Fruit fly (Drosophila melanogaster) whole organism, prepupa: Measurements from ENCODE around the gene Nlp.
A peak's percentile ranks its signal among the peaks of the same experiment; 100 is the strongest.

Source experiments
- CG10631 ChIP-seq: fragments of 200-800 bp; sonication (Bioruptor generic); optimal IDR thresholded peaks from 2 replicates; lab custom pipeline; 2016; ENCODE audit warnings: missing biosample characterization, missing genetic modification characterization
- CG10669 ChIP-seq: fragments of 200-800 bp; sonication (Bioruptor generic); optimal IDR thresholded peaks from 3 replicates; lab custom pipeline; 2018; ENCODE audit warnings: missing biosample characterization, mild to moderate bottlenecking, missing genetic modification characterization, moderate library complexity
- CG11294 ChIP-seq: fragments of 200-800 bp; sonication (Bioruptor generic); IDR thresholded peaks from 2 replicates; pipeline ENCODE4 v1.3.6; 2022; ENCODE audit warnings: missing biosample characterization, missing genetic modification characterization
- CG11762 ChIP-seq: fragments of 200-800 bp; sonication (Bioruptor generic); optimal IDR thresholded peaks from 3 replicates; lab custom pipeline; 2016; ENCODE audit warnings: missing biosample characterization, missing genetic modification characterization; ENCODE audit not compliant: insufficient read depth
- CG11902 ChIP-seq: fragments of 200-800 bp; sonication (Bioruptor generic); optimal IDR thresholded peaks from 3 replicates; lab custom pipeline; 2016; ENCODE audit warnings: missing biosample characterization, missing genetic modification characterization
- CG15336 ChIP-seq: fragments of 200-800 bp; sonication (Bioruptor generic); IDR thresholded peaks from 2 replicates; pipeline ENCODE4 v1.3.6; 2022; ENCODE audit warnings: missing biosample characterization, missing genetic modification characterization
- CG1621 ChIP-seq: fragments of 200-800 bp; sonication (Bioruptor generic); optimal IDR thresholded peaks from 3 replicates; lab custom pipeline; 2018; ENCODE audit warnings: missing biosample characterization, mild to moderate bottlenecking, missing genetic modification characterization
- CG16779 ChIP-seq: fragments of 200-800 bp; sonication (Bioruptor generic); optimal IDR thresholded peaks from 3 replicates; lab custom pipeline; 2017; ENCODE audit warnings: missing biosample characterization, mild to moderate bottlenecking, missing genetic modification characterization
- CG3032 ChIP-seq: fragments of 200-800 bp; optimal IDR thresholded peaks from 2 replicates; lab custom pipeline; 2019; ENCODE audit warnings: missing biosample characterization, mild to moderate bottlenecking, missing genetic modification characterization, moderate library complexity
- CG31627 ChIP-seq: fragments of 200-800 bp; sonication (Bioruptor generic); optimal IDR thresholded peaks from 3 replicates; lab custom pipeline; 2016; ENCODE audit warnings: missing biosample characterization, missing genetic modification characterization
- CG32006 ChIP-seq: fragments of 200-800 bp; sonication (Bioruptor generic); optimal IDR thresholded peaks from 3 replicates; lab custom pipeline; 2017; ENCODE audit warnings: missing biosample characterization, mild to moderate bottlenecking, missing genetic modification characterization
- CG34406 ChIP-seq: fragments of 200-800 bp; sonication (Bioruptor generic); optimal IDR thresholded peaks from 3 replicates; lab custom pipeline; 2016; ENCODE audit warnings: missing biosample characterization, missing genetic modification characterization
- CG3919 ChIP-seq: fragments of 200-800 bp; sonication (Bioruptor generic); optimal IDR thresholded peaks from 3 replicates; lab custom pipeline; 2016; ENCODE audit warnings: missing biosample characterization, missing genetic modification characterization
- CG6163 ChIP-seq: fragments of 200-800 bp; sonication (Bioruptor generic); IDR thresholded peaks from 3 replicates; pipeline ENCODE4 v1.3.6; 2022; ENCODE audit warnings: missing biosample characterization, missing genetic modification characterization
- CG6792 ChIP-seq: fragments of 200-800 bp; sonication (Bioruptor generic); optimal IDR thresholded peaks from 3 replicates; lab custom pipeline; 2016; ENCODE audit warnings: missing biosample characterization, missing genetic modification characterization
- CG6808 ChIP-seq: fragments of 200-800 bp; sonication (Bioruptor generic); optimal IDR thresholded peaks from 3 replicates; lab custom pipeline; 2017; ENCODE audit warnings: missing biosample characterization, missing genetic modification characterization, mild to moderate bottlenecking, moderate library complexity, missing genetic modification reagents
- CG6854 ChIP-seq: fragments of 200-800 bp; sonication (Bioruptor generic); optimal IDR thresholded peaks from 2 replicates; lab custom pipeline; 2017; ENCODE audit warnings: missing biosample characterization, mild to moderate bottlenecking, missing genetic modification characterization
- CG7368 ChIP-seq: fragments of 200-800 bp; sonication (Bioruptor generic); optimal IDR thresholded peaks from 3 replicates; lab custom pipeline; 2016; ENCODE audit warnings: missing biosample characterization, missing genetic modification characterization
- CG8119 ChIP-seq: fragments of 200-800 bp; sonication (Bioruptor generic); IDR thresholded peaks from 3 replicates; pipeline ENCODE4 v1.3.6; 2022; ENCODE audit warnings: missing biosample characterization, missing genetic modification characterization
- CG8319 ChIP-seq: fragments of 200-800 bp; sonication (Bioruptor generic); optimal IDR thresholded peaks from 3 replicates; lab custom pipeline; 2016; ENCODE audit warnings: missing biosample characterization, missing genetic modification characterization
- CG8632 ChIP-seq: fragments of 200-800 bp; sonication (Bioruptor generic); optimal IDR thresholded peaks from 3 replicates; lab custom pipeline; 2016; ENCODE audit warnings: missing biosample characterization, missing genetic modification characterization
- Eip75B ChIP-seq: fragments of 200-800 bp; sonication (Bioruptor generic); optimal IDR thresholded peaks from 3 replicates; lab custom pipeline; 2016; ENCODE audit warnings: missing biosample characterization, missing genetic modification characterization
- Eip78C ChIP-seq: fragments of 200-800 bp; sonication (Bioruptor generic); peaks from one replicate; lab custom pipeline; 2016; ENCODE audit warnings: missing biosample characterization, missing genetic modification characterization
- Eip93F ChIP-seq: fragments of 200-800 bp; sonication (Bioruptor generic); optimal IDR thresholded peaks from 2 replicates; lab custom pipeline; 2016; ENCODE audit warnings: missing biosample characterization, mild to moderate bottlenecking, missing genetic modification characterization
- Ets96B ChIP-seq: fragments of 200-800 bp; optimal IDR thresholded peaks from 2 replicates; lab custom pipeline; 2019; ENCODE audit warnings: missing biosample characterization, mild to moderate bottlenecking, missing genetic modification characterization, moderate library complexity
- Hr38 ChIP-seq: sonication (Bioruptor generic); optimal IDR thresholded peaks from 2 replicates; lab custom pipeline; 2016; ENCODE audit warnings: missing biosample characterization, missing genetic modification characterization
- Hr39 ChIP-seq: fragments of 200-800 bp; sonication (Bioruptor generic); optimal IDR thresholded peaks from 2 replicates; lab custom pipeline; 2016; ENCODE audit warnings: missing biosample characterization, missing genetic modification characterization
- Hr4 ChIP-seq: fragments of 200-800 bp; sonication (Bioruptor generic); optimal IDR thresholded peaks from 3 replicates; lab custom pipeline; 2016; ENCODE audit warnings: missing biosample characterization, missing genetic modification characterization
- Lpt ChIP-seq: fragments of 200-800 bp; sonication (Bioruptor generic); optimal IDR thresholded peaks from 3 replicates; lab custom pipeline; 2016; ENCODE audit warnings: missing biosample characterization, missing genetic modification characterization
- Met ChIP-seq: fragments of 200-800 bp; sonication (Bioruptor generic); optimal IDR thresholded peaks from 3 replicates; lab custom pipeline; 2016; ENCODE audit warnings: missing biosample characterization, missing genetic modification characterization
- OdsH ChIP-seq: fragments of 200-800 bp; sonication (Bioruptor generic); optimal IDR thresholded peaks from 3 replicates; lab custom pipeline; 2016; ENCODE audit warnings: missing biosample characterization, missing genetic modification characterization
- Smox ChIP-seq: fragments of 200-800 bp; sonication (Bioruptor generic); optimal IDR thresholded peaks from 3 replicates; lab custom pipeline; 2016; ENCODE audit warnings: missing biosample characterization, missing genetic modification characterization
- Sox102F ChIP-seq: fragments of 200-800 bp; sonication (Bioruptor generic); optimal IDR thresholded peaks from 2 replicates; lab custom pipeline; 2016; ENCODE audit warnings: missing biosample characterization, mild to moderate bottlenecking, missing genetic modification characterization
- Sox14 ChIP-seq: fragments of 200-800 bp; sonication (Bioruptor generic); optimal IDR thresholded peaks from 3 replicates; lab custom pipeline; 2016; ENCODE audit warnings: missing biosample characterization, missing genetic modification characterization
- Sox15 ChIP-seq: fragments of 200-800 bp; sonication (Bioruptor generic); optimal IDR thresholded peaks from 3 replicates; lab custom pipeline; 2016; ENCODE audit warnings: missing biosample characterization, missing genetic modification characterization
- achi ChIP-seq: fragments of 200-800 bp; sonication (Bioruptor generic); optimal IDR thresholded peaks from 3 replicates; lab custom pipeline; 2016; ENCODE audit warnings: missing biosample characterization, missing genetic modification characterization
- cyc ChIP-seq: fragments of 200-800 bp; sonication (Bioruptor generic); optimal IDR thresholded peaks from 3 replicates; lab custom pipeline; 2016; ENCODE audit warnings: missing biosample characterization, missing genetic modification characterization
- eg ChIP-seq: fragments of 200-800 bp; sonication (Bioruptor generic); IDR thresholded peaks from 3 replicates; pipeline ENCODE4 v1.3.6; 2022; ENCODE audit warnings: missing biosample characterization, missing genetic modification characterization
- esn ChIP-seq: fragments of 200-800 bp; sonication (Bioruptor generic); optimal IDR thresholded peaks from 2 replicates; lab custom pipeline; 2016; ENCODE audit warnings: missing biosample characterization, mild to moderate bottlenecking, missing genetic modification characterization, moderate library complexity
- fd59A ChIP-seq: fragments of 200-800 bp; sonication (Bioruptor generic); optimal IDR thresholded peaks from 2 replicates; lab custom pipeline; 2017; ENCODE audit warnings: missing biosample characterization, mild to moderate bottlenecking, missing genetic modification characterization, missing genetic modification reagents
- lz ChIP-seq: fragments of 200-800 bp; sonication (Bioruptor generic); optimal IDR thresholded peaks from 3 replicates; lab custom pipeline; 2016; ENCODE audit warnings: missing biosample characterization, missing genetic modification characterization
- net ChIP-seq: fragments of 200-800 bp; sonication (Bioruptor generic); optimal IDR thresholded peaks from 3 replicates; lab custom pipeline; 2016; ENCODE audit warnings: missing biosample characterization, missing genetic modification characterization
- salr ChIP-seq, 2 experiments: fragments of 200-800 bp; sonication (Bioruptor generic); optimal IDR thresholded peaks; 3 replicates each; lab custom pipeline; 2016 to 2018; ENCODE audit warnings: missing biosample characterization in 2 of 2, missing genetic modification characterization in 2 of 2, mild to moderate bottlenecking in 1 of 2
- ss ChIP-seq, 2 experiments: fragments of 200-800 bp; sonication (Bioruptor generic); optimal IDR thresholded peaks; 2 replicates in 1 of 2; 3 replicates in 1 of 2; lab custom pipeline; 2017 to 2018; ENCODE audit warnings: mild to moderate bottlenecking in 2 of 2, missing biosample characterization in 2 of 2, missing genetic modification characterization in 2 of 2, moderate library complexity in 1 of 2
- topi ChIP-seq: fragments of 200-800 bp; sonication (Bioruptor generic); optimal IDR thresholded peaks from 3 replicates; lab custom pipeline; 2016; ENCODE audit warnings: missing biosample characterization, missing genetic modification characterization

Gene Nlp

DNA sequence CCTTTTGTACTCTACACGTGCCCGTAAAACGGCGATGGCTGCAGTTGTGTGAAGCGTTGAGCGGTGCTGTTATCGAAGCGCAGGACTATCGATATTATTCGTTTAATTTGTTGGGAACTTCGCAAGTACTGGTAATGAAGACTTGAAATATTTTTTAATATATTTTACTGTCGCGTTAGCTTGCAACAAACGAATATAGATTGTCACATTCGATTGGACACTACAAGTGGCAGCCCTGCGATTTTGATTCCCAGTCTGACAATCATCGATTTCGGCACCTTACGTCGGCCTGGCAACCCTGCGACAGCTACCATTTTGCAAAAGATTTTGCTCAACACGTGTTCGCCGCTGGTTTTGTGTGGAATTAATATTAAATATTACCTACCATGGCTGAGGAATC is at the start of gene Nlp, which contains the start of gene Nph:
Gene Nlp, plus strand, starts transcription at position 138 of the 400 bp plus-strand sequence.
Gene Nph, minus strand, starts transcription at position 214 of the 400 bp plus-strand sequence.
- peak; percentile 34 for TF ChIP-seq esn (GFP tag; lab: Kevin White, UChicago)
- TF ChIP-seq topi (GFP tag; lab: Kevin White, UChicago), result peak; percentile 12
- TF ChIP-seq CG1621, result peak; percentile 63
- TF ChIP-seq lz (GFP tag; lab: Kevin White, UChicago), result peak; percentile 22
- TF ChIP-seq OdsH, result no peak
- peak; percentile 20 for TF ChIP-seq CG3919 (GFP tag; lab: Kevin White, UChicago)
- TF ChIP-seq CG11902, result no peak
- TF ChIP-seq cyc (GFP tag; lab: Kevin White, UChicago), result peak; percentile 17
- no peak for TF ChIP-seq Smox (GFP tag; lab: Kevin White, UChicago)
- peak; percentile 13 for TF ChIP-seq CG31627 (GFP tag; lab: Kevin White, UChicago)
- peak; percentile 4 for TF ChIP-seq CG3032 (tag; lab: Kevin White, UChicago)
- peak; percentile 62 for TF ChIP-seq Sox14 (GFP tag; lab: Kevin White, UChicago)
- TF ChIP-seq Eip78C (GFP tag; lab: Kevin White, UChicago), result peak; percentile 44
- TF ChIP-seq Hr39 (GFP tag; lab: Kevin White, UChicago), result peak; percentile 27

DNA sequence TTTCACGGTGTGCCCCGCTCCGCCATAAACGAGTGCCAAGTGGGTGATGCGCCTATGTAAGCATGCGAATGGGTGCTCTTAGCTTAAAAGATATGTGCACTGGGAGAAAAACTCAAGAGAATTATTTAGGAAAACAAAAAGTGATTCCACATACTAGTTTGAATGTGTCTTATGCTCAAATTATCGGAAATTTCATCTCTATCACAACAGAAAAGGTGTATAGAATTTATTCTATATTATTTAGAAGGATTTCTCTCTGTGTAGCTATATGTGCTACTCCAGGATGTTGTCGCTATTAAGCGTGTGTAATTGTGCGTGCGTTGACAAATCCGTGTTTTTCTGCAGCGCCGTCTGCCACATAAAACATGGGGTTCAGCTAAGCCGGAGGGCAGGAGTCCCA is 45.3 kb upstream of the Nlp start:
- TF ChIP-seq ss (GFP tag; optimal IDR thresholded peaks at IDR 0.05; lab: Kevin White, UChicago) (peak in 1 of 2 experiments; percentile 1), CG10631 (no peak), Eip93F (GFP tag; lab: Kevin White, UChicago) (no peak), OdsH (no peak), cyc (GFP tag; lab: Kevin White, UChicago) (no peak), CG3919 (GFP tag; lab: Kevin White, UChicago) (no peak), Hr38 (GFP tag; lab: Kevin White, UChicago) (no peak), Sox15 (GFP tag; lab: Kevin White, UChicago) (no peak), salr (GFP tag; optimal IDR thresholded peaks at IDR 0.05; lab: Kevin White, UChicago) (no peak), fd59A (GFP tag; lab: Kevin White, UChicago) (no peak), CG6163 (GFP tag; lab: Robert Waterston, UW) (peak; percentile 60; the same call in 2 of the 3 replicates), CG34406 (GFP tag; lab: Kevin White, UChicago) (no peak), Eip78C (GFP tag; lab: Kevin White, UChicago) (peak; percentile 65), net (no peak), Hr4 (GFP tag; lab: Kevin White, UChicago) (no peak), CG3032 (tag; lab: Kevin White, UChicago) (no peak), CG6792 (GFP tag; lab: Kevin White, UChicago) (no peak), CG8319 (GFP tag; lab: Kevin White, UChicago) (no peak), achi (GFP tag; lab: Kevin White, UChicago) (peak; percentile 5), CG8119 (GFP tag; lab: Robert Waterston, UW) (peak; percentile 49; the same call in 2 of the 3 replicates), CG6808 (GFP tag; lab: Kevin White, UChicago) (no peak), Sox102F (no peak), esn (GFP tag; lab: Kevin White, UChicago) (no peak), Lpt (GFP tag; lab: Kevin White, UChicago) (no peak), Eip75B (GFP tag; lab: Kevin White, UChicago) (no peak), CG1621 (no peak), eg (GFP tag; lab: Robert Waterston, UW) (0 out of 3 replicates have a peak, but pooled peaks have one; percentile 44), CG10669 (GFP tag; lab: Kevin White, UChicago) (peak; percentile 11), topi (GFP tag; lab: Kevin White, UChicago) (no peak), CG32006 (peak; percentile 35), CG15336 (0 out of 2 replicates have a peak, but pooled peaks have one; percentile 37), Smox (GFP tag; lab: Kevin White, UChicago) (no peak), CG7368 (GFP tag; lab: Kevin White, UChicago) (no peak), Met (GFP tag; lab: Kevin White, UChicago) (no peak), Ets96B (tag; lab: Kevin White, UChicago) (no peak), CG8632 (GFP tag; lab: Kevin White, UChicago) (no peak), CG16779 (no peak), CG11294 (GFP tag; lab: Robert Waterston, UW) (no peak), CG6854 (GFP tag; lab: Kevin White, UChicago) (no peak), CG11762 (GFP tag; lab: Kevin White, UChicago) (no peak)
- TF ChIP-seq, all 60 proteins: peak for 9
